Fruit fly (Drosophila melanogaster) whole organism, embryonic: ENCODE results near the gene CG32428.

Experiments used
- Aef1 ChIP-seq: fragments of 200-800 bp; sonication (Bioruptor generic); IDR thresholded peaks from 3 replicates; pipeline ENCODE4 v1.3.6; 2022; ENCODE audit warnings: missing biosample characterization, missing genetic modification characterization
- CG13287 ChIP-seq: fragments of 200-800 bp; sonication (Bioruptor generic); IDR thresholded peaks from 2 replicates; pipeline ENCODE4 v1.3.6; 2022; ENCODE audit warnings: missing biosample characterization, missing genetic modification characterization; ENCODE audit not compliant: partially characterized antibody
- CG34224 ChIP-seq: fragments of 200-800 bp; sonication (Bioruptor generic); IDR thresholded peaks from 3 replicates; pipeline ENCODE4 v1.3.6; 2022; ENCODE audit warnings: missing biosample characterization, missing genetic modification characterization; ENCODE audit not compliant: partially characterized antibody
- CG9876 ChIP-seq: fragments of 200-800 bp; sonication (Bioruptor generic); optimal IDR thresholded peaks from 2 replicates; lab custom pipeline; 2016; ENCODE audit warnings: missing biosample characterization, missing genetic modification characterization
- MBD-R2 ChIP-seq: fragments of 200-800 bp; sonication (Bioruptor generic); IDR thresholded peaks from 2 replicates; pipeline ENCODE4 v1.3.6; 2022; ENCODE audit warnings: missing biosample characterization, missing genetic modification characterization
- ato ChIP-seq: fragments of 200-800 bp; sonication (Bioruptor generic); IDR thresholded peaks from 2 replicates; pipeline ENCODE4 v1.3.6; 2022; ENCODE audit warnings: missing biosample characterization, missing genetic modification characterization; ENCODE audit not compliant: partially characterized antibody
- ewg ChIP-seq: fragments of 200-800 bp; sonication (Bioruptor generic); optimal IDR thresholded peaks from 3 replicates; lab custom pipeline; 2017; ENCODE audit warnings: mild to moderate bottlenecking, missing biosample characterization, missing genetic modification reagents, missing genetic modification characterization
- hkb ChIP-seq, 2 experiments: fragments of 200-800 bp in 1 of 2; fragments of >200 bp in 1 of 2; sonication (Bioruptor generic) in 1 of 2; IDR thresholded peaks in 1 of 2; optimal IDR thresholded peaks in 1 of 2; 2 replicates each; pipeline versions ENCODE4 v1.3.6 to Lab custom; 2017 to 2022; ENCODE audit warnings: missing biosample characterization in 1 of 2, missing genetic modification characterization in 1 of 2
- onecut ChIP-seq: fragments of 200-800 bp; sonication (Bioruptor generic); IDR thresholded peaks from 2 replicates; pipeline ENCODE4 v1.3.6; 2022; ENCODE audit warnings: missing biosample characterization, missing genetic modification characterization
- sim ChIP-seq: fragments of 200-800 bp; sonication (Bioruptor generic); IDR thresholded peaks from 2 replicates; pipeline ENCODE4 v1.3.6; 2022; ENCODE audit warnings: missing biosample characterization, missing genetic modification characterization

Gene CG32428

DNA sequence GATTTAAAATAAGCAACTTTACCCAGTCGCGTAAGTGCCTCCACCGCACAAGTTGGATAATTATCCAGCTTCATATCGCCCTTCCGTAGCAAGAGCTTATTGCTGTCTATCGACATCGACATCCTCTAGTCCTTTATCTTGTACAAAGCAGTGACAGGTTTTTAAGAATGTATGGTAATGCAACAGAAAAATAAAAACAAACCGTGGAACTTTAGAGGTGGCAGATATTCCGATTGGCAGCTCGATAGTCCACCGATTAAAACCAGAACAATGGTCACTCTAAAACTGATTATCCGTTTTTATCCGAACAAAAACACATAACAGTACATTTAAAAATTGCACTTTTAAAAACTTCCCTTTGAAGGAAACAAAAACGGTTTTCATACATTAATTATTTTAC is 46.1 kb downstream of the CG32428 start, which contains the start of gene CG5274 (continued):
- TF ChIP-seq CG34224 (peak; percentile 62), ato (GFP tag; lab: Robert Waterston, UW) (no peak), CG9876 (GFP tag; lab: Kevin White, UChicago) (no peak), CG13287 (peak; percentile 60; the same call in 1 of the 2 replicates)

DNA sequence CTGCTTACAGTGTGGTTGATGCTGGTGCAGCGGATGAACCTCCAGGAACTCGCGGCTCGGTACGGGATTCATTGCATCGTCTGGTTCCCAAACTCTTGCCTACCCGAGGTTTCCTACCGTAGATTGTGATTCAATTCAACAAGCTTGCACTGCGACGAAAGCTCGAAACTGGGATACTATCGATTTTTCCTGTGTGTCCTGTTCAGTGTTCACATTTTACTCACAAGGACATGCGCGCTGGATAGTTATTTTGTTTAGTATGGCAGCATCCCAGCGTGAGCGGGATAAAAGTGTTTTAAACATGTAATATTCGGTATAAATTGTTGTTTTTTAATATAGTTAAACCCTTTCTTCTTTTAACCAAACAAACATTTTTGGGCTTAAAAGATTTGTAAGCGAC is 47.6 kb downstream of the CG32428 start, which contains the start of gene CG5282:
Gene CG5282 (minus strand): TSS at position 184 of the 400 bp plus-strand sequence.
- no peak for TF ChIP-seq sim (GFP tag; lab: Robert Waterston, UW)
- TF ChIP-seq onecut (GFP tag; lab: Robert Waterston, UW): peak; percentile 95
- no peak for TF ChIP-seq hkb (optimal IDR thresholded peaks at IDR 0.05; lab: Kevin White, UChicago)
- no peak for TF ChIP-seq hkb (GFP tag; IDR thresholded peaks at IDR 0.05; lab: Robert Waterston, UW)
- TF ChIP-seq MBD-R2 (GFP tag; lab: Robert Waterston, UW): peak; percentile 50; the same call in 1 of the 2 replicates
- no peak for TF ChIP-seq Aef1 (GFP tag; lab: Robert Waterston, UW)
- peak; percentile 90 for TF ChIP-seq ewg (GFP tag; lab: Kevin White, UChicago)
